Fruit fly (Drosophila melanogaster) whole organism, embryonic: Measurements from ENCODE around the gene gammaCOP.

Experiments
- Antp ChIP-seq: fragments of 200-800 bp; sonication (Bioruptor generic); optimal IDR thresholded peaks from 3 replicates; lab custom pipeline; 2016; ENCODE audit warnings: missing biosample characterization, missing genetic modification characterization
- Atf-2 ChIP-seq: fragments of 200-800 bp; sonication (Bioruptor generic); optimal IDR thresholded peaks from 2 replicates; lab custom pipeline; 2016; ENCODE audit warnings: missing biosample characterization, missing genetic modification characterization
- BtbVII ChIP-seq: fragments of 200-800 bp; sonication (Bioruptor generic); optimal IDR thresholded peaks from 3 replicates; lab custom pipeline; 2017; ENCODE audit warnings: missing biosample characterization, mild to moderate bottlenecking, missing genetic modification characterization
- C15 ChIP-seq: fragments of 200-800 bp; sonication (Bioruptor generic); IDR thresholded peaks from 3 replicates; pipeline ENCODE4 v1.3.6; 2022; ENCODE audit warnings: missing biosample characterization, missing genetic modification characterization
- CG10979 ChIP-seq: fragments of 200-800 bp; sonication (Bioruptor generic); optimal IDR thresholded peaks from 2 replicates; lab custom pipeline; 2018; ENCODE audit warnings: missing biosample characterization, mild to moderate bottlenecking, missing genetic modification characterization, moderate library complexity
- CG12219 ChIP-seq: fragments of 200-800 bp; sonication (Bioruptor generic); optimal IDR thresholded peaks from 3 replicates; lab custom pipeline; 2018; ENCODE audit warnings: missing biosample characterization, mild to moderate bottlenecking, missing genetic modification characterization
- CG13296 ChIP-seq: fragments of 200-800 bp; sonication (Bioruptor generic); optimal IDR thresholded peaks from 3 replicates; lab custom pipeline; 2018; ENCODE audit warnings: missing biosample characterization, mild to moderate bottlenecking, missing genetic modification characterization
- CG13424 ChIP-seq: fragments of 200-800 bp; sonication (Bioruptor generic); optimal IDR thresholded peaks from 2 replicates; lab custom pipeline; 2019; ENCODE audit warnings: missing biosample characterization, mild to moderate bottlenecking, missing genetic modification characterization, moderate library complexity
- CG1647 ChIP-seq: fragments of 200-800 bp; sonication (Bioruptor generic); optimal IDR thresholded peaks from 3 replicates; lab custom pipeline; 2016; ENCODE audit warnings: missing biosample characterization, missing genetic modification characterization
- CG17328 ChIP-seq: fragments of 200-800 bp; sonication (Bioruptor generic); IDR thresholded peaks from 2 replicates; pipeline ENCODE4 v1.3.6; 2022; ENCODE audit warnings: missing biosample characterization, missing genetic modification characterization
- CG17612 ChIP-seq: fragments of 200-800 bp; sonication (Bioruptor generic); IDR thresholded peaks from 2 replicates; pipeline ENCODE4 v1.3.6; 2022; ENCODE audit warnings: missing biosample characterization, missing genetic modification characterization
- CG17802 ChIP-seq: fragments of 200-800 bp; sonication (Bioruptor generic); optimal IDR thresholded peaks from 2 replicates; lab custom pipeline; 2018; ENCODE audit warnings: missing biosample characterization, mild to moderate bottlenecking, missing genetic modification characterization, moderate library complexity
- CG17912 ChIP-seq: fragments of 200-800 bp; sonication (Bioruptor generic); optimal IDR thresholded peaks from 2 replicates; lab custom pipeline; 2018; ENCODE audit warnings: missing biosample characterization, mild to moderate bottlenecking, missing genetic modification characterization
- CG33213 ChIP-seq: fragments of 200-800 bp; sonication (Bioruptor generic); optimal IDR thresholded peaks from 3 replicates; lab custom pipeline; 2016; ENCODE audit warnings: missing biosample characterization, missing genetic modification characterization
- CG3726 ChIP-seq: fragments of 200-800 bp; sonication (Bioruptor generic); IDR thresholded peaks from 3 replicates; pipeline ENCODE4, ENCODE4 v1.3.6; 2022; ENCODE audit warnings: missing biosample characterization, missing genetic modification characterization
- CG4328 ChIP-seq: fragments of 200-800 bp; sonication (Bioruptor generic); optimal IDR thresholded peaks from 3 replicates; lab custom pipeline; 2017; ENCODE audit warnings: missing biosample characterization, missing genetic modification reagents, missing genetic modification characterization
- CG4617 ChIP-seq: fragments of 200-800 bp; sonication (Bioruptor generic); optimal IDR thresholded peaks from 3 replicates; lab custom pipeline; 2016; ENCODE audit warnings: missing biosample characterization, missing genetic modification characterization, borderline replicate concordance
- CG7556 ChIP-seq: fragments of 200-800 bp; sonication (Bioruptor generic); optimal IDR thresholded peaks from 2 replicates; lab custom pipeline; 2017; ENCODE audit warnings: missing biosample characterization, mild to moderate bottlenecking, missing genetic modification characterization
- CG7745 ChIP-seq: fragments of 200-800 bp; sonication (Bioruptor generic); optimal IDR thresholded peaks from 2 replicates; lab custom pipeline; 2018; ENCODE audit warnings: missing biosample characterization, mild to moderate bottlenecking, missing genetic modification characterization, moderate library complexity
- CG8290 ChIP-seq, 3 experiments: fragments of 200-800 bp; sonication (Bioruptor generic); optimal IDR thresholded peaks; 2 replicates each; lab custom pipeline; 2016 to 2019; ENCODE audit warnings: missing biosample characterization in 3 of 3, missing genetic modification characterization in 3 of 3, mild to moderate bottlenecking in 2 of 3, moderate library complexity in 1 of 3
- CG9215 ChIP-seq: fragments of 200-800 bp; sonication (Bioruptor generic); IDR thresholded peaks from 2 replicates; pipeline ENCODE4 v1.3.6; 2022; ENCODE audit warnings: missing biosample characterization, missing genetic modification characterization
- Dip2 ChIP-seq: fragments of 200-800 bp; sonication (Bioruptor generic); IDR thresholded peaks from 2 replicates; pipeline ENCODE4 v1.3.6; 2022; ENCODE audit warnings: missing biosample characterization, missing genetic modification characterization
- Dll ChIP-seq: fragments of 200-800 bp; sonication (Bioruptor generic); IDR thresholded peaks from 4 replicates; pipeline ENCODE4 v1.3.6; 2022; ENCODE audit warnings: missing biosample characterization, missing genetic modification characterization; ENCODE audit not compliant: partially characterized antibody
- E2f1 ChIP-seq: fragments of 200-800 bp; sonication (Bioruptor generic); IDR thresholded peaks from 2 replicates; pipeline ENCODE4 v1.3.6; 2022; ENCODE audit warnings: missing biosample characterization, missing genetic modification characterization
- GATAe ChIP-seq: fragments of 200-800 bp; sonication (Bioruptor generic); conservative IDR thresholded peaks from 2 replicates; pipeline ENCODE4 v1.3.6; 2022; ENCODE audit warnings: missing biosample characterization, missing genetic modification characterization
- Hmx ChIP-seq: fragments of 200-800 bp; sonication (Bioruptor generic); optimal IDR thresholded peaks from 2 replicates; lab custom pipeline; 2016; ENCODE audit warnings: missing biosample characterization, missing genetic modification characterization
- Med ChIP-seq: fragments of 200-800 bp; sonication (Bioruptor generic); peaks from one replicate; lab custom pipeline; 2016; ENCODE audit warnings: missing biosample characterization, missing genetic modification characterization, mild to moderate bottlenecking, inconsistent platforms, moderate library complexity
- NFAT ChIP-seq: fragments of 200-800 bp; sonication (Bioruptor generic); IDR thresholded peaks from 2 replicates; pipeline ENCODE4 v1.3.6; 2022; ENCODE audit warnings: missing biosample characterization, missing genetic modification characterization
- Nf-YB ChIP-seq: fragments of 200-800 bp; sonication (Bioruptor generic); optimal IDR thresholded peaks from 3 replicates; lab custom pipeline; 2019; ENCODE audit warnings: missing biosample characterization, mild to moderate bottlenecking, missing genetic modification characterization, moderate library complexity
- Optix ChIP-seq: fragments of 200-800 bp; sonication (Bioruptor generic); IDR thresholded peaks from 3 replicates; pipeline ENCODE4 v1.3.6; 2022; ENCODE audit warnings: missing biosample characterization, missing genetic modification characterization
- Pdp1 ChIP-seq, 2 experiments: fragments of 200-800 bp; sonication (Bioruptor generic); optimal IDR thresholded peaks; 3 replicates each; lab custom pipeline; 2016; ENCODE audit warnings: missing biosample characterization in 2 of 2, missing genetic modification characterization in 2 of 2, mild to moderate bottlenecking in 1 of 2, moderate library complexity in 1 of 2
- Rfx ChIP-seq: fragments of 200-800 bp; sonication (Bioruptor generic); IDR thresholded peaks from 2 replicates; pipeline ENCODE4 v1.3.6; 2022; ENCODE audit warnings: missing biosample characterization, missing genetic modification characterization
- Trl ChIP-seq, 3 experiments: fragments of >200 bp in 2 of 3; fragments of 200-800 bp in 1 of 3; sonication (Bioruptor generic) in 1 of 3; optimal IDR thresholded peaks; 2 replicates in 1 of 3; 3 replicates in 2 of 3; lab custom pipeline; 2016 to 2017; ENCODE audit warnings: missing biosample characterization in 1 of 3, missing genetic modification characterization in 1 of 3
- amos ChIP-seq: fragments of 200-800 bp; sonication (Bioruptor generic); IDR thresholded peaks from 2 replicates; pipeline ENCODE4 v1.3.6; 2022; ENCODE audit warnings: missing biosample characterization, missing genetic modification characterization; ENCODE audit not compliant: partially characterized antibody
- chn ChIP-seq: fragments of 200-800 bp; sonication (Bioruptor generic); optimal IDR thresholded peaks from 2 replicates; lab custom pipeline; 2016; ENCODE audit warnings: missing biosample characterization, missing genetic modification characterization
- crc ChIP-seq: fragments of 200-800 bp; sonication (Bioruptor generic); optimal IDR thresholded peaks from 2 replicates; lab custom pipeline; 2016; ENCODE audit warnings: missing biosample characterization, missing genetic modification characterization
- fru ChIP-seq: fragments of >200 bp; optimal IDR thresholded peaks from 2 replicates; lab custom pipeline; 2017
- gcm2 ChIP-seq: fragments of 200-800 bp; sonication (Bioruptor generic); optimal IDR thresholded peaks from 2 replicates; lab custom pipeline; 2016; ENCODE audit warnings: missing biosample characterization, missing genetic modification characterization
- h ChIP-seq: fragments of >200 bp; optimal IDR thresholded peaks from 2 replicates; lab custom pipeline; 2017
- lov ChIP-seq, 2 experiments: fragments of 200-800 bp in 1 of 2; fragments of >200 bp in 1 of 2; sonication (Bioruptor generic) in 1 of 2; IDR thresholded peaks in 1 of 2; optimal IDR thresholded peaks in 1 of 2; 2 replicates in 1 of 2; 3 replicates in 1 of 2; pipeline versions ENCODE4 v1.3.6 to Lab custom; 2017 to 2022; ENCODE audit warnings: missing biosample characterization in 1 of 2, missing genetic modification characterization in 1 of 2
- onecut ChIP-seq: fragments of 200-800 bp; sonication (Bioruptor generic); IDR thresholded peaks from 2 replicates; pipeline ENCODE4 v1.3.6; 2022; ENCODE audit warnings: missing biosample characterization, missing genetic modification characterization
- org-1 ChIP-seq: fragments of 200-800 bp; sonication (Bioruptor generic); optimal IDR thresholded peaks from 2 replicates; lab custom pipeline; 2017; ENCODE audit warnings: missing biosample characterization, missing genetic modification characterization
- pros ChIP-seq: fragments of 200-800 bp; sonication (Bioruptor generic); optimal IDR thresholded peaks from 3 replicates; lab custom pipeline; 2019; ENCODE audit warnings: missing biosample characterization, mild to moderate bottlenecking, missing genetic modification characterization, moderate library complexity
- row ChIP-seq: fragments of 200-800 bp; sonication (Bioruptor generic); IDR thresholded peaks from 3 replicates; pipeline ENCODE4 v1.3.6; 2022; ENCODE audit warnings: missing biosample characterization, missing genetic modification characterization
- sc ChIP-seq, 3 experiments: fragments of >200 bp in 2 of 3; fragments of 200-800 bp in 1 of 3; sonication (Bioruptor generic) in 1 of 3; optimal IDR thresholded peaks; 2 replicates in 2 of 3; 3 replicates in 1 of 3; lab custom pipeline; 2017; ENCODE audit warnings: mild to moderate bottlenecking in 1 of 3, missing biosample characterization in 1 of 3, missing genetic modification characterization in 1 of 3, missing genetic modification reagents in 1 of 3
- schlank ChIP-seq: fragments of 200-800 bp; sonication (Bioruptor generic); optimal IDR thresholded peaks from 2 replicates; lab custom pipeline; 2018; ENCODE audit warnings: missing biosample characterization, mild to moderate bottlenecking, missing genetic modification characterization
- tin ChIP-seq: fragments of 200-800 bp; sonication (Bioruptor generic); optimal IDR thresholded peaks from 3 replicates; lab custom pipeline; 2016; ENCODE audit warnings: missing biosample characterization, missing genetic modification characterization
- tup ChIP-seq: fragments of 200-800 bp; sonication (Bioruptor generic); optimal IDR thresholded peaks from 2 replicates; lab custom pipeline; 2016; ENCODE audit warnings: missing biosample characterization, mild to moderate bottlenecking, missing genetic modification characterization, moderate library complexity
- tx ChIP-seq: fragments of 200-800 bp; sonication (Bioruptor generic); optimal IDR thresholded peaks from 2 replicates; lab custom pipeline; 2016; ENCODE audit warnings: missing biosample characterization, missing genetic modification characterization

gammaCOP gene

DNA sequence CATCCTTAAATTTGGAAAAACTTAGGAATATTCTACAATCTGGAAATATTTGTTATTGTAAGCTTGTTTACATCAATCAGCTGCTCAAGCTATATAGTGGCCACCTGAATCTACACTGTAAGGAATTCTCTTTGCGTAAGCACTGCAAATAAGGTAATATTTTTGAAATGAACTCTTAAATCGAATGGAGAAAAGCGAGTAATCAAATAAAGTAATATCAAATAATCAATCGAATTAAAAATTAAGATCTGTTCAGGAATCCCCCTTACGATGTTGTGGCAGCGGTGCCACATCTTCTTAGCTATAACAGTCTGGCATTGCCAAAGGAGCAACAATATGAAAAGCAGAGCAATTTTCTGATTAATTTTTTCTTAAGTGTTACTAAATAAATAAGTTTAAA lies 44.1 kb downstream of the gammaCOP start, which contains the start of the genes Mnat9 and CG1792 (continued):
- TF ChIP-seq BtbVII (peak; percentile 96), Optix (GFP tag; lab: Robert Waterston, UW) (peak; percentile 98), Antp (peak; percentile 98), Atf-2 (GFP tag; lab: Kevin White, UChicago) (peak; percentile 99), Rfx (GFP tag; lab: Robert Waterston, UW) (peak; percentile 100), Nf-YB (peak; percentile 87), tin (GFP tag; lab: Kevin White, UChicago) (peak; percentile 99), org-1 (GFP tag; lab: Kevin White, UChicago) (peak; percentile 93), CG17612 (GFP tag; lab: Robert Waterston, UW) (peak; percentile 99), CG12219 (GFP tag; lab: Kevin White, UChicago) (peak; percentile 97), chn (GFP tag; lab: Kevin White, UChicago) (peak; percentile 99), CG4617 (GFP tag; lab: Kevin White, UChicago) (peak; percentile 99), sc (optimal IDR thresholded peaks at IDR 0.05; lab: Kevin White, UChicago) (no peak), sc (GFP tag; optimal IDR thresholded peaks at IDR 0.05; lab: Kevin White, UChicago) (peak; percentile 95), CG17802 (tag; lab: Kevin White, UChicago) (peak; percentile 94), tup (GFP tag; lab: Kevin White, UChicago) (peak; percentile 99), Dll (GFP tag; lab: Robert Waterston, UW) (0 out of 4 replicates have a peak, but pooled peaks have one; percentile 37), CG1647 (GFP tag; lab: Kevin White, UChicago) (peak; percentile 99), CG17328 (peak; percentile 99), C15 (peak; percentile 98), lov (optimal IDR thresholded peaks at IDR 0.05; lab: Kevin White, UChicago) (no peak), lov (GFP tag; IDR thresholded peaks at IDR 0.05; lab: Robert Waterston, UW) (peak; percentile 99), Trl (optimal IDR thresholded peaks at IDR 0.05; lab: Kevin White, UChicago) (no peak), Trl (GFP tag; optimal IDR thresholded peaks at IDR 0.05; lab: Kevin White, UChicago) (peak; percentile 99), CG10979 (peak; percentile 97), CG9215 (peak; percentile 96), onecut (GFP tag; lab: Robert Waterston, UW) (peak; percentile 96), fru (lab: Kevin White, UChicago) (no peak), Dip2 (GFP tag; lab: Robert Waterston, UW) (peak; percentile 65), CG4328 (GFP tag; lab: Kevin White, UChicago) (peak; percentile 89), CG3726 (GFP tag; lab: Robert Waterston, UW) (peak; percentile 99), Pdp1 (GFP tag; optimal IDR thresholded peaks at IDR 0.05; lab: Kevin White, UChicago) (peak; percentile 98), tx (GFP tag; lab: Kevin White, UChicago) (peak; percentile 99), CG13424 (tag; lab: Kevin White, UChicago) (peak; percentile 98), E2f1 (GFP tag; lab: Robert Waterston, UW) (peak; percentile 99), GATAe (GFP tag; lab: Robert Waterston, UW) (peak; percentile 99), Med (GFP tag; lab: Kevin White, UChicago) (peak; percentile 100), h (no peak), schlank (tag; lab: Kevin White, UChicago) (peak; percentile 97), gcm2 (peak; percentile 96), crc (GFP tag; lab: Kevin White, UChicago) (peak; percentile 97), NFAT (peak; percentile 99), CG7745 (tag; lab: Kevin White, UChicago) (peak; percentile 33), CG8290 (GFP tag; optimal IDR thresholded peaks at IDR 0.05; lab: Kevin White, UChicago) (peak; percentile 95), CG8290 (tag; optimal IDR thresholded peaks at IDR 0.05; lab: Kevin White, UChicago) (peak; percentile 83 to 100), CG33213 (GFP tag; lab: Kevin White, UChicago) (peak; percentile 99), Hmx (GFP tag; lab: Kevin White, UChicago) (peak; percentile 97), pros (no peak), CG17912 (peak; percentile 95), row (GFP tag; lab: Robert Waterston, UW) (peak; percentile 99), amos (GFP tag; lab: Robert Waterston, UW) (no peak; the same call in 1 of the 2 replicates), CG7556 (GFP tag; lab: Kevin White, UChicago) (peak; percentile 94), CG13296 (GFP tag; lab: Kevin White, UChicago) (peak; percentile 96)
